Worm (Caenorhabditis elegans) whole organism, early embryonic: ENCODE measurements around the gene srx-95.

Experiments used
- B0310.2 ChIP-seq: sonication (generic microtip); optimal IDR thresholded peaks from 2 replicates; lab custom pipeline; 2016; ENCODE audit warnings: mild to moderate bottlenecking, missing genetic modification characterization, missing compliant biosample characterization
- F13C5.2 ChIP-seq: sonication (generic microtip); optimal IDR thresholded peaks from 2 replicates; lab custom pipeline; 2017; ENCODE audit warnings: mild to moderate bottlenecking, missing genetic modification characterization, inconsistent platforms, missing compliant biosample characterization
- aly-1 ChIP-seq: sonication (generic microtip); optimal IDR thresholded peaks from 2 replicates; lab custom pipeline; 2016; ENCODE audit warnings: missing genetic modification characterization, missing compliant biosample characterization
- ama-1 ChIP-seq: fragments of 150-350 bp; optimal IDR thresholded peaks from 2 replicates; lab custom pipeline; 2014
- ceh-13 ChIP-seq: fragments of 200-800 bp; sonication (Bioruptor generic); optimal IDR thresholded peaks from 2 replicates; lab custom pipeline; 2018; ENCODE audit warnings: mild to moderate bottlenecking, missing genetic modification characterization, missing compliant biosample characterization
- ceh-36 ChIP-seq: sonication (generic microtip); optimal IDR thresholded peaks from 2 replicates; lab custom pipeline; 2016; ENCODE audit warnings: missing genetic modification characterization, inconsistent platforms, missing compliant biosample characterization
- ets-7 ChIP-seq: sonication (generic microtip); optimal IDR thresholded peaks from 2 replicates; lab custom pipeline; 2016; ENCODE audit warnings: missing genotype, missing genetic modification characterization, missing compliant biosample characterization
- flt-1 ChIP-seq: fragments of 200-800 bp; sonication (Bioruptor generic); IDR thresholded peaks from 2 replicates; pipeline ENCODE4 v1.3.6; 2022; ENCODE audit warnings: missing genetic modification characterization, missing compliant biosample characterization
- hmbx-1 ChIP-seq: sonication (generic microtip); optimal IDR thresholded peaks from 2 replicates; lab custom pipeline; 2016; ENCODE audit warnings: mild to moderate bottlenecking, missing genetic modification characterization, missing compliant biosample characterization
- hmg-4 ChIP-seq: fragments of 200-800 bp; sonication (Bioruptor generic); optimal IDR thresholded peaks from 2 replicates; lab custom pipeline; 2018; ENCODE audit warnings: mild to moderate bottlenecking, missing genetic modification characterization, missing compliant biosample characterization
- hnd-1 ChIP-seq: sonication (generic microtip); optimal IDR thresholded peaks from 2 replicates; lab custom pipeline; 2016; ENCODE audit warnings: missing genetic modification characterization, missing compliant biosample characterization
- pes-1 ChIP-seq: fragments of 200-800 bp; sonication (Bioruptor generic); IDR thresholded peaks from 2 replicates; pipeline ENCODE4 v1.3.6; 2022; ENCODE audit warnings: missing genetic modification reagents, missing genetic modification characterization, missing compliant biosample characterization
- scrt-1 ChIP-seq: fragments of 200-800 bp; sonication (Bioruptor generic); IDR thresholded peaks from 2 replicates; pipeline ENCODE4 v1.3.6; 2022; ENCODE audit warnings: missing genetic modification characterization, missing compliant biosample characterization
- sea-1 ChIP-seq: fragments of 200-800 bp; sonication (Bioruptor generic); conservative IDR thresholded peaks from 2 replicates; pipeline ENCODE4 v1.3.6; 2022; ENCODE audit warnings: missing genetic modification characterization, missing compliant biosample characterization
- tbx-11 ChIP-seq: fragments of 200-800 bp; sonication (Bioruptor generic); IDR thresholded peaks from 2 replicates; pipeline ENCODE4 v1.3.6; 2022; ENCODE audit warnings: missing genetic modification characterization, missing compliant biosample characterization
- tbx-37 ChIP-seq: fragments of 200-800 bp; sonication (Bioruptor generic); conservative IDR thresholded peaks from 2 replicates; pipeline ENCODE4 v1.3.6; 2022; ENCODE audit warnings: missing genetic modification reagents, missing genetic modification characterization, missing compliant biosample characterization
- tra-4 ChIP-seq: sonication (generic microtip); optimal IDR thresholded peaks from 2 replicates; lab custom pipeline; 2017; ENCODE audit warnings: missing genetic modification characterization, missing compliant biosample characterization

Gene srx-95

DNA sequence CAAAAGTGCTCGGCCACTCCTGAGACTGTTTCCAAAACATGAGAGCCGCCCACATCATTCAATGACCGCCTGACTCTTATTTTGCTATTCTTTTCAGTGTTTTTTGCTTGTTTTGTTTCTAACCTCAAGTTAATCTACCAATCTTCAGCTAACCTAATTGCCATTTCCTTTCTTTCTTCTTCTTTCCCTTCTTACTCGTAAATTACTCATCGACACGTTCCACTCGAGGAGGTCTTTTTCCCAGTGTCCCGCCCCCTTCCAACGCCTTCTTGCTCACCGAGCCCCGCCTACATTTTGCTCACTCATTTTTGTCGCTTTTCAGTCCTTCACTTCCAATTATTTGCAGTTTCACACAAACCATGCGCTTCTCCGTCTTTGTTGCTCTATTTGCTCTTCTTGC lies 10.2 kb upstream of the srx-95 start, which contains the start of gene nlp-50:
nlp-50 (plus strand) TSS at position 301 of the 400 bp plus-strand sequence.
- no peak for TF ChIP-seq aly-1 (tag; lab: Kevin White, UChicago)
- no peak for TF ChIP-seq ets-7
- TF ChIP-seq hnd-1, result no peak
- no peak for TF ChIP-seq ama-1 (lab: Kevin White, UChicago)
- no peak for TF ChIP-seq flt-1 (GFP tag; lab: Robert Waterston, UW)
- no peak for TF ChIP-seq B0310.2
- TF ChIP-seq F13C5.2 (tag; lab: Kevin White, UChicago), result no peak
- TF ChIP-seq tbx-11 (GFP tag; lab: Robert Waterston, UW), result no peak
- TF ChIP-seq ceh-13 (GFP tag; lab: Kevin White, UChicago), result no peak
- TF ChIP-seq tbx-37, result no peak
- no peak for TF ChIP-seq hmbx-1 (tag; lab: Kevin White, UChicago)
- no peak for TF ChIP-seq tra-4 (tag; lab: Kevin White, UChicago)
- TF ChIP-seq hmg-4, result no peak
- TF ChIP-seq pes-1 (GFP tag; lab: Robert Waterston, UW), result no peak
- no peak for TF ChIP-seq scrt-1 (GFP tag; lab: Robert Waterston, UW)

DNA sequence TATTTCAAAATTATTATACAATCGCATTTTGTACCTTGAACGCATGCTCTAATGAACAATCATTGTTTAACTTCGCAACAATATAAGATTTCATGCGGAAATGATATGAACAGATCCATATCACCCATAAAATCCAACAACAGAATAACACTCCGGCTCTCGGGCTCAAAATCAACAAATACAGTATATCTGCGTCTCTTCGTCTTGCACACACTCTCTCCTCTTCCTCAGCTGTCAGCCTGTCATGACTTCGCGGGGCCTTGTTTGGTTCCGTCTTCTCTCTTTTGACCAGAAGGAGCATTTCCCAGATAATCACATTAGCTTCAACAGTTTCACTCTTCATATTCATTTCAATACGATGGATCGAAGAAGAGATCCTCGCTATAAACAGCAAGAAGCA lies 1.7 kb upstream of the srx-95 start, which contains the start of gene F41G3.3:
F41G3.3 (plus strand) TSS at position 301 of the 400 bp plus-strand sequence.
- no peak for TF ChIP-seq ets-7
- no peak for TF ChIP-seq flt-1 (GFP tag; lab: Robert Waterston, UW)
- TF ChIP-seq tra-4 (tag; lab: Kevin White, UChicago), result no peak
- no peak for TF ChIP-seq pes-1 (GFP tag; lab: Robert Waterston, UW)
- no peak for TF ChIP-seq ama-1 (lab: Kevin White, UChicago)
- no peak for TF ChIP-seq ceh-36 (tag; lab: Kevin White, UChicago)
- TF ChIP-seq hmbx-1 (tag; lab: Kevin White, UChicago), result no peak
- no peak for TF ChIP-seq B0310.2
- TF ChIP-seq tbx-37, result no peak
- no peak for TF ChIP-seq aly-1 (tag; lab: Kevin White, UChicago)
- no peak for TF ChIP-seq hmg-4
- no peak for TF ChIP-seq tbx-11 (GFP tag; lab: Robert Waterston, UW)

DNA sequence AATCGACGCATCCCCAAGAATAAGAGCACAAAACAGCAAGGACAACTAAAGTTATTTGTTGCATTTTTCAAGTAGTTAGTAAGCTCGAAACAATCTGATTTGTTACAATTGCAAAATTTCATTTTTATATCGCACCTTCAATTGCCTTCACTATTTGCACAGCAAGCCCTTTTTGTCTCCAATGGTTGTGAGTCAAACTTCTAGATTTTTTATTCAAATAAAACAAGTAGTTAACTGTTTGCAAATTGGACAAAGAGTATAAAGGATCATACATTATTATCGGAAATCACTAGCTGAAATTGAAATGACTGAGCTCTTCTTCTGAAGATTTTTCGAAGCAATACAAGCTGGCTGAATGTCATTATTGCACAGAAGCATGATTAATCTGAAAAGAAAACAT lies 1.7 kb downstream of the srx-95 start, which contains the start of gene F41G3.21:
F41G3.21 (minus strand) TSS at position 101 of the 400 bp plus-strand sequence.
- no peak for TF ChIP-seq pes-1 (GFP tag; lab: Robert Waterston, UW)
- TF ChIP-seq sea-1 (GFP tag; lab: Robert Waterston, UW), result no peak
- TF ChIP-seq tbx-37, result no peak
- TF ChIP-seq aly-1 (tag; lab: Kevin White, UChicago), result no peak
- TF ChIP-seq hmg-4, result no peak
- no peak for TF ChIP-seq tra-4 (tag; lab: Kevin White, UChicago)
- TF ChIP-seq ceh-13 (GFP tag; lab: Kevin White, UChicago), result no peak
- TF ChIP-seq hnd-1, result no peak
- no peak for TF ChIP-seq ama-1 (lab: Kevin White, UChicago)
- no peak for TF ChIP-seq ceh-36 (tag; lab: Kevin White, UChicago)
- no peak for TF ChIP-seq ets-7
- TF ChIP-seq scrt-1 (GFP tag; lab: Robert Waterston, UW), result no peak
- no peak for TF ChIP-seq F13C5.2 (tag; lab: Kevin White, UChicago)
- no peak for TF ChIP-seq flt-1 (GFP tag; lab: Robert Waterston, UW)
- TF ChIP-seq hmbx-1 (tag; lab: Kevin White, UChicago), result no peak
- TF ChIP-seq B0310.2, result no peak
- no peak for TF ChIP-seq tbx-11 (GFP tag; lab: Robert Waterston, UW)

DNA sequence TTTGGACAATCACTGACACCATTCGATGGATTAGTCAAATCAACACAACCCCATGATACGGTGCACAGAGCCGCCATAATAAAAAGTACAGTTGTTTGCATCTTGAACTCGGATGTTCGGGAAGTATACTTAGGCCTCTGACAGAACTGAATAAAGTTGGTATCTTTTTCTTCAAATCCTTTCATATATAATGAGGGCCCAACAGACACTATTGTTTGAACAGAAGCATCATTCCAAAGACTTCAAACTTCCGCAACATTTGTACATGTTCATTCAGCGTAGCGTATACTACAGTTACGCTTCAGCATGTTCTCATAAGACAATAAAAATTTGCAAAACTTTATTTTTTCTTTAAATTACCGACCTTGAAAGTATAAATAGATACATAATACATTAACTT lies 2.5 kb downstream of the srx-95 start, which contains the start of gene F41G3.19:
F41G3.19 (minus strand) TSS at position 101 of the 400 bp plus-strand sequence.
- TF ChIP-seq flt-1 (GFP tag; lab: Robert Waterston, UW), result no peak

DNA sequence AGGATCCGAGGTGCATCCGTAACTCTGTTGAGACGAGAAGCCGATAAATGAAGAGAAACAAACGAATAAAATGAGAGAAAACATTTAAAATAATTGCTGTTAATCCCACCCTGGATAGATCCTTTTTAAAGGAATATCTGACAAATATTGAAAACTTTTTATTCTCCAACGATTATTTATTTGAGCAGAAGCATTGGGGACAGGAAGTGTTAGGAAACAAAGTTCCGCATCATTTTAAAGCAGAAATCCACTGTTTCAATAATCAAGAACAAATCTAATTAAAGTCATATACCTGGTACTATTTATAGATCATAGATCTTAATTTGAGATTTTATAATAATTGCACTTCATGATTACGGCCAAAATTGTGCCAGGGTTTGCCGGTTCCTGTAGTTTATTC lies 3.6 kb downstream of the srx-95 start, which contains the start of gene F41G3.20:
F41G3.20 (minus strand) TSS at position 101 of the 400 bp plus-strand sequence.
- TF ChIP-seq ama-1 (lab: Kevin White, UChicago), result no peak
- no peak for TF ChIP-seq sea-1 (GFP tag; lab: Robert Waterston, UW)
- no peak for TF ChIP-seq pes-1 (GFP tag; lab: Robert Waterston, UW)
- TF ChIP-seq hmg-4, result no peak
- no peak for TF ChIP-seq scrt-1 (GFP tag; lab: Robert Waterston, UW)
- TF ChIP-seq aly-1 (tag; lab: Kevin White, UChicago), result no peak
- no peak for TF ChIP-seq hnd-1
- no peak for TF ChIP-seq hmbx-1 (tag; lab: Kevin White, UChicago)
- no peak for TF ChIP-seq F13C5.2 (tag; lab: Kevin White, UChicago)
- no peak for TF ChIP-seq tbx-37
- TF ChIP-seq tra-4 (tag; lab: Kevin White, UChicago), result no peak
- no peak for TF ChIP-seq ceh-13 (GFP tag; lab: Kevin White, UChicago)
- no peak for TF ChIP-seq ceh-36 (tag; lab: Kevin White, UChicago)

DNA sequence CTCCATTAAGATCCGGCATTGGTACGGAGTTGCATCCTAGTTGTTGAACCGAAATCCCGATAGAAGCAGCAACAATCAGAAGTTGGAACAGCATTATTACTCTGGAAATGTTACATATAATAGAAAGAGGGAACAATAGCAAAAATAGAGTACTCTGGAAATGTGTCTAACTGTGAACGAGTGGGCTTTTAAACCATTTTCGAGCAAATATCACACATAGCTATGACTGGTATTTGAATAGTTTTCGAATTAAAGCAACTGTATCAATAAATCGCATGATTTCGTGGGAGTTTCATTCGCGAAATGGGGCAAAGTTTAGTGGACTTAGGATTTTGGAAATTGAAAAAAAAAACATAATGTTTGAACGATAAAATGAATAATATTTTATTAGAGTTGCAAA lies 5.1 kb downstream of the srx-95 start, which contains the start of gene F41G3.10:
F41G3.10 (minus strand) TSS at position 101 of the 400 bp plus-strand sequence.
- TF ChIP-seq tbx-11 (GFP tag; lab: Robert Waterston, UW) (no peak), pes-1 (GFP tag; lab: Robert Waterston, UW) (no peak), aly-1 (tag; lab: Kevin White, UChicago) (no peak), ceh-13 (GFP tag; lab: Kevin White, UChicago) (no peak), hmg-4 (no peak), ets-7 (no peak), scrt-1 (GFP tag; lab: Robert Waterston, UW) (no peak), hnd-1 (no peak), ceh-36 (tag; lab: Kevin White, UChicago) (no peak), hmbx-1 (tag; lab: Kevin White, UChicago) (no peak), tbx-37 (no peak), tra-4 (tag; lab: Kevin White, UChicago) (no peak), sea-1 (GFP tag; lab: Robert Waterston, UW) (no peak)

DNA sequence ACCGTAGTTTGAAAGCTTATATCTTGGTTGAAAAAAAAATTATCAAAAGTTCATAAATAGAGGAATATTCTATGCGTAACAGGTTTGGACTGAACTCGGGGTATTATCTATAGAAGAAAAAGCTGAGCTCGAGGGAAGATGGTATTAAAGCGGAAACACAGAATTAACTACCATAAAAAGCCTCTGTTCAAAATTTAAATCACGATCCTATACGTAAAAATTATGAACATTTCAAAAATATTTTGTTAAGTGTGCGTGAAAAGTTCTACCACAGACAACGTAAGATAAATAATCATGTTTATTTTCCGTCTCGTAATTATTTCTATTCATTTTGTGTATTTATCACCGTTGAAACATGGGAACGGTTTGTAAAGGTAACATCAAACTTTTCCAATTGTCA lies 8.2 kb downstream of the srx-95 start, which contains the start of gene F41G3.5:
F41G3.5 (plus strand) TSS at position 301 of the 400 bp plus-strand sequence.
- TF ChIP-seq aly-1 (tag; lab: Kevin White, UChicago) (no peak), tra-4 (tag; lab: Kevin White, UChicago) (no peak), ceh-36 (tag; lab: Kevin White, UChicago) (no peak), ama-1 (lab: Kevin White, UChicago) (no peak), F13C5.2 (tag; lab: Kevin White, UChicago) (no peak), hmbx-1 (tag; lab: Kevin White, UChicago) (no peak), hnd-1 (no peak), hmg-4 (no peak), ceh-13 (GFP tag; lab: Kevin White, UChicago) (no peak), sea-1 (GFP tag; lab: Robert Waterston, UW) (no peak), ets-7 (no peak), tbx-11 (GFP tag; lab: Robert Waterston, UW) (no peak), B0310.2 (no peak), pes-1 (GFP tag; lab: Robert Waterston, UW) (no peak), scrt-1 (GFP tag; lab: Robert Waterston, UW) (no peak), flt-1 (GFP tag; lab: Robert Waterston, UW) (no peak), tbx-37 (no peak)
